Worm (Caenorhabditis elegans): ENCODE results near the gene col-101.

col-101 gene

DNA sequence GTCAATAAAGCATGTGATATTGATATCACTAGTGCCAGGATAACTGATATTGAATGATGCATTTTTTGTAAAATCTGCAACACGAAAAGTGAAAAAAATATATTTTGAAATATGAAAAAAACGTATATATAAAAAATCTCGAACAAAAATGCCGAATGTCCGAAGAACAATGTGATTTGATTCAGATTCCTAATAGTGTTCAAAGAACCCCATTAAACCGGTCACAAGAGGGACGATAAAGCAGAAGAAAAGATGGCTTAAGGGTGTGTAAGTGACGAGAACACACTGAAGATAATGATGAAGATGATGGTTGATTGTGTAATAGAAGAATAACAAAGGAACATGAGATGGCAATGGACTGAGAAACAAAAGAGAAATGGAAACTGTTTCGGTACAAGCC, 38.8 kb downstream of the col-101 start, which contains the start of gene T21D12.14:
Gene T21D12.14 (minus strand): TSS at position 101 of the 400 bp plus-strand sequence.
- no peak for TF ChIP-seq ztf-4 (tag; optimal IDR thresholded peaks at IDR 0.05)
- no peak for TF ChIP-seq nhr-237 (tag; optimal IDR thresholded peaks at IDR 0.05)
- no peak for TF ChIP-seq fos-1 (tag; optimal IDR thresholded peaks at IDR 0.05)
- TF ChIP-seq unc-55 (GFP tag; optimal IDR thresholded peaks at IDR 0.05) = no peak
- no peak for TF ChIP-seq nhr-12 (tag; optimal IDR thresholded peaks at IDR 0.05)
- no peak for TF ChIP-seq C34F6.9 (tag; optimal IDR thresholded peaks at IDR 0.05)
- TF ChIP-seq egl-27 (tag; optimal IDR thresholded peaks at IDR 0.05) = no peak

DNA sequence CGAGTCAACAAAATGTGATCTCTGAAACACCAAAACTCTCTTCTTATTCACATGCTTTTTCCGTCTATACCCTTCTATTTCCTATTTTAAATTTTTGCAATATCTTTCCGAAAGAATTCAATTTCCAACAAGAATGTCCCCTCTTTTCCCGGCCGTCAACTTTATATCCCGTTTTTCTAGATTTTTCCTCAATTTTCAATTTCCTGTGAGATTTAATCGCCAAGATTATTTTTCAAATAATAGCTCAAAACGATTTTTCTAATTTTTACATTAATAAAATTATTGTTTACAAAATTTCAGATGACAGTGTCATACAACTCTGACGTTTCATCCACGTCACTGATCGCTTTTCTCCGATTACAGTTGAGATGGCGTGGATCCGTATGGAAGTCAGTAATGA, 43.5 kb downstream of the col-101 start, which contains the start of gene best-19:
Gene best-19 (plus strand): TSS at position 301 of the 400 bp plus-strand sequence.
- TF ChIP-seq mab-5 (tag; optimal IDR thresholded peaks at IDR 0.05) (no peak), crh-2 (tag; optimal IDR thresholded peaks at IDR 0.05) (no peak), R02D3.7 (tag; optimal IDR thresholded peaks at IDR 0.05) (no peak), egl-27 (tag; optimal IDR thresholded peaks at IDR 0.05) (no peak), lin-13 (GFP tag; optimal IDR thresholded peaks at IDR 0.05) (no peak), F13H6.1 (tag; optimal IDR thresholded peaks at IDR 0.05) (no peak), sma-9 (GFP tag; optimal IDR thresholded peaks at IDR 0.05) (no peak), sma-9 (tag; optimal IDR thresholded peaks at IDR 0.05) (no peak), nhr-10 (tag; optimal IDR thresholded peaks at IDR 0.05) (no peak), nhr-237 (tag; optimal IDR thresholded peaks at IDR 0.05) (no peak), blmp-1 (tag; optimal IDR thresholded peaks at IDR 0.05; ENCODE audit: insufficient read depth) (no peak), C34F6.9 (tag; optimal IDR thresholded peaks at IDR 0.05) (no peak), nhr-12 (tag; optimal IDR thresholded peaks at IDR 0.05) (no peak)

DNA sequence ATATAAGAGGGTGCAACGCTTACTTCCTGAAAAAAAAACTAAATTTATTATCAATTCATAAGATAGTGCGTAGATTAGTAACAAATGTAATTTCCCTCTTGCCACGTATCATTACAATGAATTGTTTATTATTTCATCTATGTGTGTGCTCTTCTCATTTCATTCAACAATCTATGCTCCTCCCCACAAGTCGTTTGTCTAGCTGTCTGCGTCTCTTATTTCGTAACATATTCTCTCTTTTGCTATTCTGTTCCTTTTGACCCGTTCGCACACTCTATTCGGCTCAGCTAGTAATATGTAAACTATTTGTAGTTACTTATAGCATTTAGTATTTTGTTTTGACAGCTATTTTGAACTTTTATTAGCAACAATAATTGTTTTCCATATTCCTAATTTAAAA, 44.8 kb downstream of the col-101 start:
- TF ChIP-seq sem-4 (tag; optimal IDR thresholded peaks at IDR 0.05) (no peak), nhr-10 (tag; optimal IDR thresholded peaks at IDR 0.05) (no peak), nhr-11 (tag; optimal IDR thresholded peaks at IDR 0.05) (no peak), ama-1 (optimal IDR thresholded peaks at IDR 0.05) (no peak), C34F6.9 (tag; optimal IDR thresholded peaks at IDR 0.05) (peak; percentile 29), nhr-25 (tag; optimal IDR thresholded peaks at IDR 0.05) (no peak), nhr-77 (tag; optimal IDR thresholded peaks at IDR 0.05) (no peak), sma-9 (GFP tag; optimal IDR thresholded peaks at IDR 0.05) (peak; percentile 15), sma-9 (tag; optimal IDR thresholded peaks at IDR 0.05) (no peak), lin-39 (tag; optimal IDR thresholded peaks at IDR 0.05) (no peak), crh-2 (tag; optimal IDR thresholded peaks at IDR 0.05) (peak; percentile 67), ceh-16 (tag; optimal IDR thresholded peaks at IDR 0.05) (no peak)

DNA sequence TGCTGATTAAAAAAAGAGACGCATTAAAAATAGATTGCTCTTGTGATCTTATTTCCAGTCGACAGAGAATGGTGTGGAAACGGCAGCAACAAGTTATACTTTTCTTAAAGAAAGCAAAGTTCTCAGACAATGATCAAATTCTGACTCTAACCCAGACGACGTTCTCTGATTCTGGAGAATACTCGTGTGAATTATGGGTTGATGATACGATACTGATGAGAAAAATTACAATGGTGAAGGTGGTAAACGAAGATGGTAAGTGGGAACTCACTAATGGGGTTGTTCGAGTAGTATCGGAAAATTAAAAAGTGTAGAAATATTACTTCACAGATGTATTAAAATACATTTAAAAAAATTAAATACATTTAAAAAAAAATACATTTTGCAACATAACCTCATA, 48.5 kb downstream of the col-101 start:
- TF ChIP-seq mdl-1 (tag; optimal IDR thresholded peaks at IDR 0.05) (no peak), lin-11 (tag; optimal IDR thresholded peaks at IDR 0.05) (no peak), gmeb-1 (tag; optimal IDR thresholded peaks at IDR 0.05) (no peak), nhr-77 (tag; optimal IDR thresholded peaks at IDR 0.05) (no peak), fos-1 (tag; optimal IDR thresholded peaks at IDR 0.05) (no peak), ceh-16 (tag; optimal IDR thresholded peaks at IDR 0.05) (no peak), unc-55 (GFP tag; optimal IDR thresholded peaks at IDR 0.05) (no peak), alr-1 (tag; optimal IDR thresholded peaks at IDR 0.05) (no peak), nhr-12 (tag; optimal IDR thresholded peaks at IDR 0.05) (no peak), nhr-23 (tag; optimal IDR thresholded peaks at IDR 0.05) (no peak), nhr-6 (tag; optimal IDR thresholded peaks at IDR 0.05) (no peak)
